Fruit fly (Drosophila melanogaster): Measurements from ENCODE around the gene heca.
A peak's percentile ranks its signal among the peaks of the same experiment; 100 is the strongest.

heca gene

dm6 chr3R:30388215-30388871 is 110.6 kb downstream of the heca start (continued):
- peak; percentile 98 for TF ChIP-seq CG4424 (GFP tag; optimal IDR thresholded peaks at IDR 0.05)
- peak; percentile 84 for TF ChIP-seq B-H1 (GFP tag; IDR thresholded peaks at IDR 0.05)
- TF ChIP-seq Poxn (GFP tag; IDR thresholded peaks at IDR 0.05), result peak; percentile 32; the same call in 1 of the 2 replicates
- peak; percentile 91 for TF ChIP-seq ewg (GFP tag; optimal IDR thresholded peaks at IDR 0.05)
- peak; percentile 94 for TF ChIP-seq lab (GFP tag; optimal IDR thresholded peaks at IDR 0.05)
- peak; percentile 90 for TF ChIP-seq al (GFP tag; IDR thresholded peaks at IDR 0.05)
- peak; percentile 98 for TF ChIP-seq CG7786 (GFP tag; optimal IDR thresholded peaks at IDR 0.05)
- TF ChIP-seq H2.0 (GFP tag; IDR thresholded peaks at IDR 0.05), result peak; percentile 90
- peak; percentile 95 for TF ChIP-seq Max (GFP tag; optimal IDR thresholded peaks at IDR 0.05)
- TF ChIP-seq Tbp (GFP tag; optimal IDR thresholded peaks at IDR 0.05), result no peak
- peak; percentile 34; the same call in 1 of the 2 replicates for TF ChIP-seq Bgb (GFP tag; IDR thresholded peaks at IDR 0.05; ENCODE audit: partially characterized antibody)
- peak; percentile 39 for TF ChIP-seq Dref (GFP tag; IDR thresholded peaks at IDR 0.05)
- peak; percentile 89 for TF ChIP-seq ken (GFP tag; IDR thresholded peaks at IDR 0.05)
- peak; percentile 98 for TF ChIP-seq Med (GFP tag)
- TF ChIP-seq CG8944 (GFP tag; optimal IDR thresholded peaks at IDR 0.05), result peak; percentile 97
- peak; percentile 4 for TF ChIP-seq MESR4 (GFP tag; optimal IDR thresholded peaks at IDR 0.05)
- TF ChIP-seq CG11093 (GFP tag; IDR thresholded peaks at IDR 0.05), result peak; percentile 93
- peak; percentile 62; the same call in 1 of the 2 replicates for TF ChIP-seq CG1024 (GFP tag; IDR thresholded peaks at IDR 0.05)
- TF ChIP-seq Lim3 (GFP tag; IDR thresholded peaks at IDR 0.05), result peak; percentile 76
- TF ChIP-seq ERR (GFP tag; optimal IDR thresholded peaks at IDR 0.05), result peak; percentile 90
- peak; percentile 94 for TF ChIP-seq BtbVII (GFP tag; optimal IDR thresholded peaks at IDR 0.05)
- TF ChIP-seq CG30020 (tag; optimal IDR thresholded peaks at IDR 0.05), result peak; percentile 82
- TF ChIP-seq CG34376 (GFP tag; optimal IDR thresholded peaks at IDR 0.05), result peak; percentile 97
- TF ChIP-seq CG12659 (GFP tag; optimal IDR thresholded peaks at IDR 0.05), result peak; percentile 99
- peak; percentile 91 for TF ChIP-seq Ptx1 (GFP tag; IDR thresholded peaks at IDR 0.05)
- TF ChIP-seq Hr39 (optimal IDR thresholded peaks at IDR 0.05), result no peak
- TF ChIP-seq CG10431 (GFP tag; optimal IDR thresholded peaks at IDR 0.05), result peak; percentile 89
- TF ChIP-seq Trl (optimal IDR thresholded peaks at IDR 0.05), result peak in 1 of 2 experiments; percentile 72
- peak; percentile 97 for TF ChIP-seq Trl (GFP tag; optimal IDR thresholded peaks at IDR 0.05)
- TF ChIP-seq sr (GFP tag; IDR thresholded peaks at IDR 0.05), result peak; percentile 42; the same call in 1 of the 3 replicates
- peak; percentile 73 for TF ChIP-seq rib (GFP tag; IDR thresholded peaks at IDR 0.05)
- TF ChIP-seq CG11398 (GFP tag; optimal IDR thresholded peaks at IDR 0.05), result peak; percentile 97
- TF ChIP-seq CG10267 (tag; optimal IDR thresholded peaks at IDR 0.05), result peak; percentile 88
- no peak for TF ChIP-seq pita (GFP tag; optimal IDR thresholded peaks at IDR 0.05)
- peak; percentile 83 for TF ChIP-seq fd64A (GFP tag; optimal IDR thresholded peaks at IDR 0.05)
- TF ChIP-seq Taf1 (GFP tag; IDR thresholded peaks at IDR 0.05), result peak; percentile 83
- peak in 1 of 2 experiments; percentile 92 for TF ChIP-seq Hr78 (GFP tag; optimal IDR thresholded peaks at IDR 0.05)
- peak; percentile 83 for TF ChIP-seq ab (GFP tag; optimal IDR thresholded peaks at IDR 0.05)
- TF ChIP-seq CG13123 (GFP tag; optimal IDR thresholded peaks at IDR 0.05), result peak; percentile 90
- TF ChIP-seq fd3F (GFP tag; optimal IDR thresholded peaks at IDR 0.05), result peak; percentile 92
- TF ChIP-seq CG13296 (GFP tag; optimal IDR thresholded peaks at IDR 0.05), result peak; percentile 91
- peak; percentile 94 for TF ChIP-seq Lhr (GFP tag; optimal IDR thresholded peaks at IDR 0.05)
- no peak for TF ChIP-seq inv (GFP tag; IDR thresholded peaks at IDR 0.05; ENCODE audit: partially characterized antibody)
- no peak for TF ChIP-seq knrl (GFP tag; IDR thresholded peaks at IDR 0.05; ENCODE audit: partially characterized antibody)
- 0 out of 3 replicates have a peak, but pooled peaks have one; percentile 66 for TF ChIP-seq C15 (GFP tag; IDR thresholded peaks at IDR 0.05)
- TF ChIP-seq NC2β (GFP tag; optimal IDR thresholded peaks at IDR 0.05), result peak; percentile 93
- TF ChIP-seq Fer3 (tag; optimal IDR thresholded peaks at IDR 0.05), result peak; percentile 84
- peak; percentile 86 for TF ChIP-seq Dbx (GFP tag; IDR thresholded peaks at IDR 0.05)
- peak; percentile 95 for TF ChIP-seq en (GFP tag; optimal IDR thresholded peaks at IDR 0.05)
- TF ChIP-seq CG8478 (optimal IDR thresholded peaks at IDR 0.05), result no peak
- TF ChIP-seq crc (GFP tag; optimal IDR thresholded peaks at IDR 0.05), result peak; percentile 96
